Fruit fly (Drosophila melanogaster): ENCODE measurements around the gene CG9948.

CG9948 gene

dm6 chr3L:6964488-6965152 lies 8.8 kb downstream of the CG9948 start, which contains the start of gene sgl:
Gene sgl, minus strand, starts transcription at chr3L:6964758.
- TF ChIP-seq Sp1 (GFP tag; optimal IDR thresholded peaks at IDR 0.05) (peak; percentile 63), CG9705 (GFP tag; optimal IDR thresholded peaks at IDR 0.05) (peak; percentile 4), br (GFP tag; optimal IDR thresholded peaks at IDR 0.05) (peak; percentile 59), CrebA (GFP tag; optimal IDR thresholded peaks at IDR 0.05; ENCODE audit: borderline replicate concordance) (no peak), fru (GFP tag; optimal IDR thresholded peaks at IDR 0.05) (peak; percentile 99), rgr (GFP tag; optimal IDR thresholded peaks at IDR 0.05) (peak; percentile 40), Jra (GFP tag; optimal IDR thresholded peaks at IDR 0.05) (peak; percentile 54), CG32264 (GFP tag; optimal IDR thresholded peaks at IDR 0.05) (no peak), OdsH (GFP tag; optimal IDR thresholded peaks at IDR 0.05) (peak; percentile 22), Dif (GFP tag; optimal IDR thresholded peaks at IDR 0.05; ENCODE audit: partially characterized antibody) (peak; percentile 26), Hr83 (GFP tag; optimal IDR thresholded peaks at IDR 0.05; ENCODE audit: poor library complexity, severe bottlenecking) (peak; percentile 29), pan (optimal IDR thresholded peaks at IDR 0.05) (no peak), Dfd (GFP tag; optimal IDR thresholded peaks at IDR 0.05) (no peak), psq (GFP tag; optimal IDR thresholded peaks at IDR 0.05) (peak; percentile 100), woc (GFP tag; optimal IDR thresholded peaks at IDR 0.05) (peak; percentile 69), foxo (GFP tag; optimal IDR thresholded peaks at IDR 0.05) (peak in 1 of 2 experiments; percentile 23), h (GFP tag; optimal IDR thresholded peaks at IDR 0.05) (peak; percentile 76), jim (GFP tag; optimal IDR thresholded peaks at IDR 0.05) (peak; percentile 75)

- TF ChIP-seq Mio (GFP tag; optimal IDR thresholded peaks at IDR 0.05) (no peak), woc (GFP tag; optimal IDR thresholded peaks at IDR 0.05) (no peak), Rel (GFP tag; optimal IDR thresholded peaks at IDR 0.05) (no peak), Rel (tag; optimal IDR thresholded peaks at IDR 0.05) (no peak), ey (GFP tag; optimal IDR thresholded peaks at IDR 0.05) (no peak), dmrt93B (GFP tag; optimal IDR thresholded peaks at IDR 0.05) (no peak), sage (GFP tag; optimal IDR thresholded peaks at IDR 0.05) (no peak), N (GFP tag; optimal IDR thresholded peaks at IDR 0.05) (no peak), jim (GFP tag; optimal IDR thresholded peaks at IDR 0.05) (no peak), tai (GFP tag; optimal IDR thresholded peaks at IDR 0.05) (no peak), pan (optimal IDR thresholded peaks at IDR 0.05) (no peak), br (GFP tag; optimal IDR thresholded peaks at IDR 0.05) (no peak), CG32264 (GFP tag; optimal IDR thresholded peaks at IDR 0.05) (no peak), GATAd (GFP tag; optimal IDR thresholded peaks at IDR 0.05) (no peak)
These were observed 12.0 kb downstream of the CG9948 start, which contains the start of gene CG10064 for dm6 chr3L:6967797-6968196. Gene CG10064, minus strand, starts transcription at chr3L:6967897.

dm6 chr3L:6968961-6969814 lies 13.4 kb downstream of the CG9948 start, which contains the start of the genes Mis12 and CG9953:
Gene Mis12, minus strand, starts transcription at chr3L:6969048.
Gene CG9953, plus strand, starts transcription at chr3L:6969658.
- TF ChIP-seq brk (GFP tag; optimal IDR thresholded peaks at IDR 0.05): no peak
- peak; percentile 96 for TF ChIP-seq Myc (optimal IDR thresholded peaks at IDR 0.05)
- TF ChIP-seq woc (GFP tag; optimal IDR thresholded peaks at IDR 0.05): peak; percentile 65
- no peak for TF ChIP-seq br (GFP tag; optimal IDR thresholded peaks at IDR 0.05)
- no peak for TF ChIP-seq Dif (GFP tag; optimal IDR thresholded peaks at IDR 0.05; ENCODE audit: partially characterized antibody)
- TF ChIP-seq N (GFP tag; optimal IDR thresholded peaks at IDR 0.05): no peak
- no peak for TF ChIP-seq Abd-B (GFP tag; optimal IDR thresholded peaks at IDR 0.05)
- peak; percentile 22 for TF ChIP-seq ey (GFP tag; optimal IDR thresholded peaks at IDR 0.05)
- no peak for TF ChIP-seq dsf (GFP tag; optimal IDR thresholded peaks at IDR 0.05; ENCODE audit: borderline replicate concordance)
- peak; percentile 40 for TF ChIP-seq HLH106 (tag; optimal IDR thresholded peaks at IDR 0.05)
- peak; percentile 39 for TF ChIP-seq OdsH (GFP tag; optimal IDR thresholded peaks at IDR 0.05)
- TF ChIP-seq Hr78 (GFP tag; optimal IDR thresholded peaks at IDR 0.05): no peak
- peak; percentile 74 for TF ChIP-seq psq (GFP tag; optimal IDR thresholded peaks at IDR 0.05)
- TF ChIP-seq tai (GFP tag; optimal IDR thresholded peaks at IDR 0.05): no peak
- TF ChIP-seq dl (GFP tag; optimal IDR thresholded peaks at IDR 0.05; ENCODE audit: insufficient read depth in 1 of 2, partially characterized antibody in 2 of 2): no peak
- TF ChIP-seq rgr (GFP tag; optimal IDR thresholded peaks at IDR 0.05): peak; percentile 40
- no peak for TF ChIP-seq usp (GFP tag; optimal IDR thresholded peaks at IDR 0.05)
- TF ChIP-seq Sp1 (GFP tag; optimal IDR thresholded peaks at IDR 0.05): peak; percentile 53
- TF ChIP-seq Dfd (GFP tag; optimal IDR thresholded peaks at IDR 0.05): no peak
- TF ChIP-seq foxo (GFP tag; optimal IDR thresholded peaks at IDR 0.05): peak in 1 of 2 experiments; percentile 44
- TF ChIP-seq sv (GFP tag; optimal IDR thresholded peaks at IDR 0.05): peak; percentile 15
- TF ChIP-seq Hnf4 (GFP tag; optimal IDR thresholded peaks at IDR 0.05): no peak
- TF ChIP-seq h (GFP tag; optimal IDR thresholded peaks at IDR 0.05): peak; percentile 6
- no peak for TF ChIP-seq jim (GFP tag; optimal IDR thresholded peaks at IDR 0.05)
- TF ChIP-seq CrebA (GFP tag; optimal IDR thresholded peaks at IDR 0.05; ENCODE audit: borderline replicate concordance): no peak
- no peak for TF ChIP-seq Rel (GFP tag; optimal IDR thresholded peaks at IDR 0.05)
- TF ChIP-seq Rel (tag; optimal IDR thresholded peaks at IDR 0.05): no peak
- TF ChIP-seq CG9705 (GFP tag; optimal IDR thresholded peaks at IDR 0.05): no peak
- TF ChIP-seq fru (GFP tag; optimal IDR thresholded peaks at IDR 0.05): no peak
- TF ChIP-seq lola (GFP tag; optimal IDR thresholded peaks at IDR 0.05): no peak
- TF ChIP-seq dmrt93B (GFP tag; optimal IDR thresholded peaks at IDR 0.05): peak; percentile 10
- no peak for TF ChIP-seq GATAd (GFP tag; optimal IDR thresholded peaks at IDR 0.05)

Data from whole organism, wandering third instar larva.